Fruit fly (Drosophila melanogaster) whole organism: ENCODE data around the gene Sec23.

Source experiments
- CG8478 ChIP-seq: fragments of >200 bp; optimal IDR thresholded peaks from 2 replicates; lab custom pipeline; 2018; ENCODE audit warnings: inconsistent platforms
- Dll ChIP-seq: fragments of >200 bp; optimal IDR thresholded peaks from 2 replicates; lab custom pipeline; 2017
- EcR ChIP-seq, 2 experiments: fragments of >200 bp; optimal IDR thresholded peaks; 2 replicates each; lab custom pipeline; 2017; ENCODE audit warnings: missing biosample characterization in 2 of 2, missing genetic modification characterization in 2 of 2, missing genetic modification reagents in 2 of 2
- pan ChIP-seq: fragments of >200 bp; optimal IDR thresholded peaks from 2 replicates; lab custom pipeline; 2017
- psq ChIP-seq: fragments of >200 bp; optimal IDR thresholded peaks from 2 replicates; lab custom pipeline; 2017
- usp ChIP-seq: fragments of >200 bp; optimal IDR thresholded peaks from 2 replicates; lab custom pipeline; 2017; ENCODE audit warnings: missing biosample characterization, missing genetic modification characterization, mixed read lengths

The Sec23 gene

DNA sequence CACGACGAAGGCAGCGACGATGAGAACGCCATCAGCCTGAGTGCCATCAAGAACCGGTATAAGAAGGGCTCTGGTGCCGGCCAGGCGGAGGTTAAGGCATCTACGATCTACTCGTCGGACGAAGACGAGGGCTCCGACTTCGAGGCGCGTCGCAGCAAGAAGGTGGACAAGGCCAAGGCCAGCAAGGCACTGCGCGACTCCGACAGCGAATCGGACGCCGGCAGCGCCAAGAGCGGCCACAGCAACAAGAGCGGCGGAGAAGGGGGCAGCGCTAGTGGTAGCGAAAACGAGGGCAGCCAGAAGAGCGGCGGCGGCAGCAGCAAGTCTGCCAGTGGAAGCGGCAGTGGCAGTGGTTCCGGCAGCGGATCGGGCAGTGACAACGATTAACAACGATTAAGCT is 33.4 kb upstream of the Sec23 start:
- no peak for TF ChIP-seq usp (GFP tag; lab: Kevin White, UChicago)
- TF ChIP-seq pan (lab: Kevin White, UChicago): no peak
- no peak for TF ChIP-seq psq
- TF ChIP-seq Dll (lab: Kevin White, UChicago): no peak
- no peak for TF ChIP-seq CG8478 (lab: Kevin White, UChicago)
- TF ChIP-seq EcR (GFP tag; optimal IDR thresholded peaks at IDR 0.05; lab: Kevin White, UChicago): no peak

DNA sequence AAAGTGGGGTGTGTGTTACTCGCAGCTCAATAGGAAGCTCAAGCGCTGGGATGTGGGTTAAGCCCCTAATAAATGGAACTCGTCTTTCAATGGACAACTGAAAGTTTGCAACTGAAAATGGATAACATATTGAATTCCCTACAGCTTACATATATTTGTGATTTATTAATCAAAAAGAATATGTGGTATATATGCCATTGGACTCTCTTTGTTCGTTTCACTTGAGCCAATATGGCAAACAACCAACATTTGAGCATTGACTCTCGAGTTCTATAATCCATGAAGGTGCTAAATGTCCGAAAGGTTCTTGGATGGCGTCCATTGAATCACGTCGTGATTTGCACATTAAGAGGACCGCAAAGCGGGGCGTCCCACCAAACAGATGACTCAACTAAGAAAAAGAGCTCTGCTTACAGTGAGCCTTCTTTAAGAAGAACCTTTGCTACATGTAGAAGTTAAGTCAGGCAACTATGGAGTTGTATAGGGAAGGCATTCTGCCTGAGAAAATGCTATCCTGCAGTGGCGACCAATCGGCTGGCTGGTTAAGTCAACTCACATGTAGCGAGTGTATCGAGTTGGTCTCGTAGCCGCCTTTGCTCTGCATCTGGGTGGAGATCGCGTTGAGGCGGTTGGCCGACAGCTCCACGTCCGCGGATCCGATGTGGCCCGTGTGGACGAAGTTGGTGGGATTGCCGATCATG is 30.8 kb upstream of the Sec23 start:
- TF ChIP-seq CG8478 (lab: Kevin White, UChicago) (no peak), EcR (GFP tag; optimal IDR thresholded peaks at IDR 0.05; lab: Kevin White, UChicago) (no peak), pan (lab: Kevin White, UChicago) (no peak), Dll (lab: Kevin White, UChicago) (no peak), psq (no peak), usp (GFP tag; lab: Kevin White, UChicago) (no peak)

DNA sequence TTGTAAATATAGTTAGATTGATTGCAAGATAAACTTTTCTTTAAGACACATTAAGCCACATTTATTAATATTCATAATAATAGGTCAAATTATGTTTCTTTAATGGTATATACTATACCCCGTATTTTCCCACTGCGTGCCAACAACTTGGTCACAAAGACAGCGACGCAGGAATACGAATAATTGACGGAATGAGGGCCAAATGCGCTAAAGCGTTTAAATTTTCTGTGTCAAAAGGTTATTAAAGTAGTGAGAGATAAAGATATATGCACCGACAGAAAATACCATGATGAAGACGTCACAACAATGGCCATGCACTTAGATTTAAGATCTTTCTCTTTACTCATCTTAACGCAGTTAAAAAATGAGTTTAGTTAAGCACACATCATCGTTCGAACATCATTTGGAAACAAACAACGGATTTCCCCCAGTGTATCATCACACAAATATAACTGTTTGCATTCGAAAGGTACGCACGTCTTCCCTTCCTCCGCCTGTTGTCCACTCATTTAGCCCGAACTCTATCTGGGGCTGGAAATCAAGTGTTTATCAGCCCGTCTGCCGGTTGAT is 28.4 kb upstream of the Sec23 start:
- no peak for TF ChIP-seq Dll (lab: Kevin White, UChicago)
- no peak for TF ChIP-seq psq
- no peak for TF ChIP-seq pan (lab: Kevin White, UChicago)
- TF ChIP-seq usp (GFP tag; lab: Kevin White, UChicago): no peak
- no peak for TF ChIP-seq EcR (GFP tag; optimal IDR thresholded peaks at IDR 0.05; lab: Kevin White, UChicago)
- TF ChIP-seq CG8478 (lab: Kevin White, UChicago): no peak

DNA sequence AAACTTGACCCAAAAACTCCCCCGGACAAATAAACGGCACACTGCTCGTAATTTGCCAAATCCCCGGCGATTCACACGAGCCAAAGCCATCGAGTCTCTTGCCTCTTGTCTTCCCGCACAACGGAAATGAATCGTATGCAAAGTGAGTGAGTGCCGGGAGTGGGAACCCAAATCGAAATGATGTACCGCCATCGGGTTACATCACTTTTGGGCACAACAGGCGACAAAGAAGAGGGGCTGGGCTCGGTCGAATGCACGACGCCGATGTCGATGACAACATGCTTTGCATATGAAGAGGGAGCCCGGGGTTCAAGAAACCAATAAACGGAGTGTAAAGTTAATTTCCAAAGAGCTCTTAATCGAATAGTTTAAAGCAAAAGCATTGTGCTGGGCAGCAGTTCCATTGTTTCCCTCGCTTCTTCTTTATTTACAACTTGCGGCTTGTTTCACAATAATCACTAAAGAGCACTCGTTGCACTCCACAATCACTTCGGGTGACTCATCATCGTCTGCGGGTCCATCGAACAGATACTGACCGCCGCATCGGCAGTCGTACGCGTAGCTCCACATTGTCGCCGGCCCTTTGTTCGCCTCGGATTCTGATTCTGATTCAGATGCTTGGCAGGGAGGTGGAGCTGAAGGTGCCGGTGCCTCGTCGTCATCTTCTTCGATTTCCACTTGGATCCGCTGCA is 27.0 kb upstream of the Sec23 start:
- TF ChIP-seq usp (GFP tag; lab: Kevin White, UChicago): no peak
- TF ChIP-seq CG8478 (lab: Kevin White, UChicago): no peak
- no peak for TF ChIP-seq EcR (GFP tag; optimal IDR thresholded peaks at IDR 0.05; lab: Kevin White, UChicago)
- no peak for TF ChIP-seq psq
- no peak for TF ChIP-seq Dll (lab: Kevin White, UChicago)
- no peak for TF ChIP-seq pan (lab: Kevin White, UChicago)

DNA sequence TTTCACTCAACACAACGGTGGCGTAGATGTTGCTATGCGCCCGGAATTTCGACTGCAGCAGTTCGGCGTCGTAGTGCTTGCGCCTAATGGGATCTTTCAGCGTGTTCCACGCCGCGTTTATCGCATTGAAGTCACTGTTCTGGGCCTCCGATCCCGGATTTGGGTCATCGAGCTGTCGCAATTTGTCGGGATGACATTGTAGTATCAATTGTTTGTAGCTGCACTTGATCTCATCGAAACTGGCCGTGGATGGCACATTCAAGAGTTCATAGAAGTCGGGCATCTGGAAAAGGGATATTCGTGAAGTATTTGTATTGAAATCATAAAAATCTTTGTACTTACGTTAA is 26.5 kb upstream of the Sec23 start:
- TF ChIP-seq EcR (GFP tag; optimal IDR thresholded peaks at IDR 0.05; lab: Kevin White, UChicago) (no peak), Dll (lab: Kevin White, UChicago) (no peak), pan (lab: Kevin White, UChicago) (no peak), CG8478 (lab: Kevin White, UChicago) (no peak), psq (no peak), usp (GFP tag; lab: Kevin White, UChicago) (no peak)

DNA sequence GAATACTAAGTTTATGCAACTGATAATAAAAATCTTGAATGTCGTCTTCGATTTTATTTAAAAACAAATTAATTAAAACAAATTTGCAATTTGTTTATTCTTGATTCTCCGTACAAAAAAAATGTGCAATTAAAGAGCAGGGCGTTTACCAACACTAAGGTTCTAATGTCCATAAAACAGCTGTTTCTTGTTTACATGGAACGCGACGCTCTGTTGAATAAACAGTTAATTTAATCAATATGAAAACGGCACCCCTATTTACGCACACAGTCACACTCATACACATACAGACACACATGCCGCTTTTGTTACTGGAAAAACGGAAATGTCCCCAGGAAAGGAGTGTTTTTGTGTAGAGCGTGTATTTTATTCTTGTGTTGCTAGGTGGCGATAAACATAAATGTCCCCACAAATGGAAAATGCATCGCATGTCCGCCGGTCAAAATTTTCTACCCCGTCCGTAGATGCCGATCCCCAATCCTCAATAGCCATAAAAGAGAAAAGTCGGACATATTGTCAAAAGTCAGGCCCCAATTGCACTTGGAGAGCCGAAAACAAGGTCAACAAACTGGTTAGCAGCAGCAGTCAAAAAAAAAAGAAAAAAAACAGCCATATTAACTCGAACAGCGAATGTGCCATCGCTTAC is 25.8 kb upstream of the Sec23 start:
- TF ChIP-seq psq: no peak
- TF ChIP-seq pan (lab: Kevin White, UChicago): no peak
- no peak for TF ChIP-seq Dll (lab: Kevin White, UChicago)
- TF ChIP-seq EcR (GFP tag; optimal IDR thresholded peaks at IDR 0.05; lab: Kevin White, UChicago): no peak
- TF ChIP-seq CG8478 (lab: Kevin White, UChicago): no peak
- no peak for TF ChIP-seq usp (GFP tag; lab: Kevin White, UChicago)

DNA sequence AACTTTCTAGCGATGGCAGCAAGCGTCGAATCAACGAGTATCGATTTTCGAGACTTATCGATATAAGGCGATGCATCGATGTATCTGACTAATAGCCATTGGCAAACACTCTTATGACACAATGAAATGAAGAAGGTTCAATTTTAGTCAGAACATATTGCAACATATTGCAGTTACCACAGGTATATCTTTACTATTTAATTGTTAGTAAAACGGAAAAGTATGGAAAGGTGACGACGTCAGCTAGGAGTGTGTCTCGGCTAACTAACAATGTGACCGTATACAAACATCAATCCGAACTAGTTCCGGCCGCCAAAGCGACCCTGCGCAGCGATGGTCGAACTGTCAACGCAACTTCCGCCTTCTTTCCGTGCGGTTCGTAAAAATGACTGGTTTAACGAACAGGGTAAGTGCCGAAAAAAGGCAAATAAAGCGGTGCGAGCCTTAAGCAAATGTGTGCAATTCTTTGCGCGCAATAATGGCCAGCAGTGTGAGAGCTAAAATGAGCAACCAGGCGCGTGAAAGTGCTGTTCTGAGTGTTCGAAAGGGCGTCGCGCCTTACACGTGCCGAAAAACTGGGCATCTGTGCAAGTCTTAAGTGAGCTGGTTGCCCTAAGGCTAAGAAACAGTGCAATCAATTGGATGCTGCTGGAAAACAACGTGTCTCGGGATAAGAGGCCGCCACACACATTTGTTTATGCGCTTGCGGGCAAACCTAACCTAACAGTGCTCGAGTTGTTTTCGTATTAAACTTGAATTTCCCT is 24.6 kb upstream of the Sec23 start, which contains the start of the genes Dph4, Spec2 and RpL13A:
Dph4 (minus strand) TSS at position 11 of the 764 bp plus-strand sequence.
Spec2 (minus strand) TSS at position 11 of the 764 bp plus-strand sequence.
RpL13A (plus strand) TSS at position 360 of the 764 bp plus-strand sequence.
- TF ChIP-seq psq: no peak
- no peak for TF ChIP-seq pan (lab: Kevin White, UChicago)
- TF ChIP-seq Dll (lab: Kevin White, UChicago): no peak
- TF ChIP-seq usp (GFP tag; lab: Kevin White, UChicago): no peak
- no peak for TF ChIP-seq CG8478 (lab: Kevin White, UChicago)
- no peak for TF ChIP-seq EcR (GFP tag; optimal IDR thresholded peaks at IDR 0.05; lab: Kevin White, UChicago)

DNA sequence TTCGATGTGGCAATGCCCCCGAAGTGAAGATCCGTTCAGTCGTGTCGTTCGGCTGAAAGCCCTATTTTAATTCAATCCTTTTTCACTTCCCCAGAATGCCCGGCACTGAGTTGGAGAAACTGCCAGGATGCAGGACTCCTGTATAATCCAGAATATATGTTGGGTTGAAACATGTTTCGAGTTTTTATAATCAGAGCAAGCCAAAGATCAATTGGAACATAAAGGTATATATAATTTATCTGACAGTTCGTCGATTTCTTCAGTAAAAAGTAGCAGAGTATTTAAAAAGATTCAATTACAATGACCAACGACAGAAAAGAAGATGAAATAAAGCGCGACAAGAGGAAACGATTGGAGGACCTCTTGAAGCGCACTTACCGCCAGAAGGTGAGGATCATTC is 21.3 kb upstream of the Sec23 start, which contains the start of gene CG31551:
CG31551 (plus strand) TSS at position 301 of the 400 bp plus-strand sequence.
- TF ChIP-seq usp (GFP tag; lab: Kevin White, UChicago) (no peak), EcR (GFP tag; optimal IDR thresholded peaks at IDR 0.05; lab: Kevin White, UChicago) (no peak), CG8478 (lab: Kevin White, UChicago) (no peak), Dll (lab: Kevin White, UChicago) (no peak), pan (lab: Kevin White, UChicago) (no peak), psq (no peak)

DNA sequence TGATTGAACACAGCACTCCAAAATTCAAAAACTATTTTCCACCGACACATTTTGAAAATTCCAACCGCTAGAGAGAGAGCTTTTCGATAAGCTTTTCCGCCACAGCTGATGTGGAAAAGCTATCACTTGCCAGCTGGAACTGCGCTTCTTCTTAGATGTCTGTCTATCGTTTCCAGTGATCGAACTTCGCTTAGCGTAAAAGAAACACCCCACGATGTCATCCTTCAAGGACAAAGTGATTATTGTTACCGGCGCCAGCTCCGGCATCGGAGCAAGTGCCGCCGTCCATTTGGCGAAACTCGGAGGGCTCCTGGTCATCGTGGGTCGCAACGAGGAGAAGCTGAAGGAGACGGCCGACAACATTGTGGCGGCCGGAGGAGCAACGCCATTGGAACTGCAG is 16.7 kb upstream of the Sec23 start, which contains the start of gene CG31549:
CG31549 (plus strand) TSS at position 11 of the 400 bp plus-strand sequence.
- no peak for TF ChIP-seq Dll (lab: Kevin White, UChicago)
- TF ChIP-seq pan (lab: Kevin White, UChicago): no peak
- TF ChIP-seq usp (GFP tag; lab: Kevin White, UChicago): no peak
- TF ChIP-seq psq: no peak
- TF ChIP-seq CG8478 (lab: Kevin White, UChicago): no peak
- no peak for TF ChIP-seq EcR (GFP tag; optimal IDR thresholded peaks at IDR 0.05; lab: Kevin White, UChicago)

DNA sequence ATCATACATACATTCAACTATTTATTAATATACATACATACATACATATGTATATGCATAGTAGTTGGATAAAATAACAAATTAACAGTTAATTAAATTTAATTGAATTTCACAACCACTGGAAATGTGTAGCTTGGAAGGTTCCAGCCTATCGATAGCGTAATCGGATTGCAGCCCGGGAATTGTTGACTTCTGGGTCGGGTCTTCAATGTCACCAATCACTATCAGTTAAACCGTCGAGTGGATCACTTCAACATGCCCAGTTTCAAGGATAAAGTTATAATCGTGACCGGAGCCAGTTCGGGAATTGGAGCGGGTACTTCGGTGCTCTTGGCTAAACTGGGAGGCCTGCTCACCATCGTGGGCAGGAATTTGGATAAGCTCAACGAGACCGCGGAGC is 15.4 kb upstream of the Sec23 start, which contains the start of gene CG12171:
CG12171 (plus strand) TSS at position 191 of the 400 bp plus-strand sequence.
- TF ChIP-seq CG8478 (lab: Kevin White, UChicago): no peak
- no peak for TF ChIP-seq Dll (lab: Kevin White, UChicago)
- no peak for TF ChIP-seq usp (GFP tag; lab: Kevin White, UChicago)
- no peak for TF ChIP-seq pan (lab: Kevin White, UChicago)
- TF ChIP-seq psq: no peak
- no peak for TF ChIP-seq EcR (GFP tag; optimal IDR thresholded peaks at IDR 0.05; lab: Kevin White, UChicago)
